Fruit fly (Drosophila melanogaster) whole organism, wandering third instar larva: Measurements from ENCODE around the gene Daxx.
A peak's percentile ranks its signal among the peaks of the same experiment; 100 is the strongest.

Experiments
- Abd-B ChIP-seq: fragments of >200 bp; optimal IDR thresholded peaks from 2 replicates; lab custom pipeline; 2017; ENCODE audit warnings: missing biosample characterization, missing genetic modification characterization
- CG9705 ChIP-seq: fragments of 200-800 bp; sonication (Bioruptor generic); optimal IDR thresholded peaks from 2 replicates; lab custom pipeline; 2018; ENCODE audit warnings: missing biosample characterization, mild to moderate bottlenecking, missing genetic modification characterization
- Dfd ChIP-seq: fragments of >200 bp; optimal IDR thresholded peaks from 2 replicates; lab custom pipeline; 2017; ENCODE audit warnings: missing biosample characterization, missing genetic modification characterization
- Dif ChIP-seq: fragments of 200-275, 200-300 bp; sonication (Bioruptor generic); optimal IDR thresholded peaks from 2 replicates; lab custom pipeline; 2018; ENCODE audit warnings: missing biosample characterization, missing genetic modification characterization; ENCODE audit not compliant: partially characterized antibody
- GATAd ChIP-seq: sonication (Bioruptor generic); optimal IDR thresholded peaks from 2 replicates; lab custom pipeline; 2016; ENCODE audit warnings: missing biosample characterization, missing genetic modification characterization
- HLH106 ChIP-seq: fragments of 200-800 bp; optimal IDR thresholded peaks from 3 replicates; lab custom pipeline; 2019; ENCODE audit warnings: missing biosample characterization, mild to moderate bottlenecking, missing genetic modification characterization, moderate library complexity
- Hnf4 ChIP-seq: fragments of 200-800 bp; sonication (Bioruptor generic); optimal IDR thresholded peaks from 2 replicates; lab custom pipeline; 2016; ENCODE audit warnings: missing biosample characterization, mild to moderate bottlenecking, missing genetic modification characterization
- Hr83 ChIP-seq: fragments of 200-300 bp; sonication (Bioruptor generic); optimal IDR thresholded peaks from 2 replicates; lab custom pipeline; 2016; ENCODE audit warnings: missing biosample characterization, mild to moderate bottlenecking, missing genetic modification characterization, moderate library complexity; ENCODE audit not compliant: poor library complexity, severe bottlenecking
- Jra ChIP-seq: sonication (Bioruptor generic); optimal IDR thresholded peaks from 2 replicates; lab custom pipeline; 2016; ENCODE audit warnings: missing biosample characterization, missing genetic modification characterization
- Mio ChIP-seq: sonication (Bioruptor generic); optimal IDR thresholded peaks from 2 replicates; lab custom pipeline; 2016; ENCODE audit warnings: missing biosample characterization, missing genetic modification characterization
- Myc ChIP-seq: fragments of >200 bp; optimal IDR thresholded peaks from 2 replicates; lab custom pipeline; 2017
- N ChIP-seq: fragments of >200 bp; optimal IDR thresholded peaks from 2 replicates; lab custom pipeline; 2018; ENCODE audit warnings: missing biosample characterization, missing external identifiers, missing genetic modification characterization
- OdsH ChIP-seq: fragments of 200-800 bp; sonication (Bioruptor generic); optimal IDR thresholded peaks from 2 replicates; lab custom pipeline; 2016; ENCODE audit warnings: missing biosample characterization, mild to moderate bottlenecking, missing genetic modification characterization
- Rel ChIP-seq, 2 experiments: fragments of 200-800 bp; sonication (Bioruptor generic) in 1 of 2; optimal IDR thresholded peaks; 2 replicates in 1 of 2; 3 replicates in 1 of 2; lab custom pipeline; 2016 to 2019; ENCODE audit warnings: mild to moderate bottlenecking in 2 of 2, missing biosample characterization in 2 of 2, missing genetic modification characterization in 2 of 2, moderate library complexity in 1 of 2
- Sp1 ChIP-seq: fragments of 200-800 bp; sonication (Bioruptor generic); optimal IDR thresholded peaks from 3 replicates; lab custom pipeline; 2019; ENCODE audit warnings: missing biosample characterization, mild to moderate bottlenecking, missing genetic modification characterization, moderate library complexity
- Vsx2 ChIP-seq: fragments of 200-300, 225-300 bp; sonication (Bioruptor generic); optimal IDR thresholded peaks from 2 replicates; lab custom pipeline; 2018; ENCODE audit warnings: missing biosample characterization, missing genetic modification characterization; ENCODE audit not compliant: partially characterized antibody
- br ChIP-seq: fragments of 200-800 bp; sonication (Bioruptor generic); optimal IDR thresholded peaks from 2 replicates; lab custom pipeline; 2016; ENCODE audit warnings: missing biosample characterization, missing genetic modification characterization
- brk ChIP-seq: fragments of 200-800 bp; sonication (Bioruptor generic); optimal IDR thresholded peaks from 2 replicates; lab custom pipeline; 2016; ENCODE audit warnings: missing biosample characterization, mild to moderate bottlenecking, missing genetic modification characterization
- dl ChIP-seq, 2 experiments: fragments of 175-275, 200-275 bp in 1 of 2; fragments of 200-275 bp in 1 of 2; sonication (Bioruptor generic); optimal IDR thresholded peaks; lab custom pipeline; 2018; ENCODE audit warnings: mild to moderate bottlenecking in 2 of 2, missing biosample characterization in 2 of 2, missing genetic modification characterization in 2 of 2, moderate library complexity in 2 of 2; ENCODE audit not compliant: partially characterized antibody in 2 of 2, insufficient read depth in 1 of 2
- dsf ChIP-seq: sonication (Bioruptor generic); optimal IDR thresholded peaks from 2 replicates; lab custom pipeline; 2016; ENCODE audit warnings: missing biosample characterization, missing genetic modification characterization, borderline replicate concordance
- ey ChIP-seq: fragments of 200-800 bp; sonication (Bioruptor generic); optimal IDR thresholded peaks from 2 replicates; lab custom pipeline; 2016; ENCODE audit warnings: missing biosample characterization, missing genetic modification characterization
- foxo ChIP-seq, 2 experiments: fragments of 200-800 bp; sonication (Bioruptor generic); optimal IDR thresholded peaks; 2 replicates in 1 of 2; 3 replicates in 1 of 2; lab custom pipeline; 2016 to 2017; ENCODE audit warnings: missing biosample characterization in 2 of 2, missing genetic modification characterization in 2 of 2
- fru ChIP-seq: fragments of 200-800 bp; sonication (Bioruptor generic); optimal IDR thresholded peaks from 3 replicates; lab custom pipeline; 2016; ENCODE audit warnings: missing biosample characterization, mild to moderate bottlenecking, missing genetic modification characterization
- h ChIP-seq: fragments of 200-800 bp; sonication (Bioruptor generic); optimal IDR thresholded peaks from 3 replicates; lab custom pipeline; 2016; ENCODE audit warnings: missing biosample characterization, mild to moderate bottlenecking, missing genetic modification characterization
- jim ChIP-seq: fragments of 175-275, 200-325 bp; sonication (Bioruptor generic); optimal IDR thresholded peaks from 2 replicates; lab custom pipeline; 2016; ENCODE audit warnings: missing biosample characterization, mild to moderate bottlenecking, missing genetic modification characterization
- pan ChIP-seq: fragments of >200 bp; optimal IDR thresholded peaks from 2 replicates; lab custom pipeline; 2017
- psq ChIP-seq: fragments of 200-800 bp; sonication (Bioruptor generic); optimal IDR thresholded peaks from 3 replicates; lab custom pipeline; 2017; ENCODE audit warnings: missing biosample characterization, mild to moderate bottlenecking, missing genetic modification characterization, moderate library complexity
- rgr ChIP-seq: fragments of 200-800 bp; sonication (Bioruptor generic); optimal IDR thresholded peaks from 3 replicates; lab custom pipeline; 2016; ENCODE audit warnings: missing biosample characterization, mild to moderate bottlenecking, missing genetic modification characterization
- sv ChIP-seq: fragments of 200-800 bp; sonication (Bioruptor generic); optimal IDR thresholded peaks from 3 replicates; lab custom pipeline; 2016; ENCODE audit warnings: missing biosample characterization, missing genetic modification characterization
- tai ChIP-seq: sonication (Bioruptor generic); optimal IDR thresholded peaks from 2 replicates; lab custom pipeline; 2016; ENCODE audit warnings: missing biosample characterization, missing genetic modification characterization
- woc ChIP-seq: sonication (Bioruptor generic); optimal IDR thresholded peaks from 2 replicates; lab custom pipeline; 2016; ENCODE audit warnings: missing biosample characterization, mild to moderate bottlenecking, missing genetic modification characterization

The Daxx gene

DNA sequence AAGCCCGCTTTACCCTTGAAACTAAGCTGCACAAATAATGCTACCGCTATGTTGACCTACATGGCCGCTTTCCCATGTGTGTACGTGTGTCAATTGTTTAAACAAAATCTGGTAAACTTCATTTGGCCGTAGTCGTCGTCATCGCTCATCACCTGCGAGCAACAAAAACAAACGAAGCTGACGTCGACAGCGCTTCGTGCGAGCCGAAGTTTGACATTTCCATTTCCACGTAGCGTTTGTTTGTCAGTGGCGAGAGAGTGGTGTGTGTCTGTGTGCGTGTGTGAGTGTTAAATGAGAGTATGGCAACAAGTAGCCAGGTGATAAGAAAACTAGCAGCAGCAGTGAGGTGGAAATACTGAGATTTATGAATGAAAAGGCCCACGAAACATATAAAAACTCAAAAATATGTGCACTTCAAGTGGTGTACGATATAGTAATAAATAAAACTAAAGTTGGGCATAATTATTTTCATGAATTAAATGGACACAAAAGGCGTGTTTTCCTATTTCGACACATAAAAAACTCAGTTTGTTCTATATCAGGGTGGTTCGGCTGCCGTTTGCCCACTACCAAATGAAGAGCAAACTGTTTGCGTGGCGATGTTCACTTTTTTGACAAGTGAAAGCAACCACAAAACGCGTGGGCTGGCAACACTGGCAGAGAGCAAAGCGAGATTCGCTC, 1.4 kb upstream of the Daxx start (continued):
- TF ChIP-seq OdsH (GFP tag; lab: Kevin White, UChicago), result peak; percentile 42

- TF ChIP-seq brk (no peak), br (GFP tag; lab: Kevin White, UChicago) (peak; percentile 6), N (GFP tag; lab: Kevin White, UChicago) (peak; percentile 65), woc (no peak), Myc (peak; percentile 84), Mio (GFP tag; lab: Kevin White, UChicago) (no peak), h (GFP tag; lab: Kevin White, UChicago) (peak; percentile 40), foxo (GFP tag; optimal IDR thresholded peaks at IDR 0.05; lab: Kevin White, UChicago) (peak in 1 of 2 experiments; percentile 28), ey (GFP tag; lab: Kevin White, UChicago) (no peak), Abd-B (GFP tag; lab: Kevin White, UChicago) (no peak), OdsH (GFP tag; lab: Kevin White, UChicago) (peak; percentile 0), fru (GFP tag; lab: Kevin White, UChicago) (peak; percentile 3), pan (no peak), Rel (GFP tag; optimal IDR thresholded peaks at IDR 0.05; lab: Kevin White, UChicago) (no peak), Rel (tag; optimal IDR thresholded peaks at IDR 0.05; lab: Kevin White, UChicago) (peak; percentile 16), Sp1 (GFP tag; lab: Kevin White, UChicago) (peak; percentile 8), Hr83 (peak; percentile 59), rgr (GFP tag; lab: Kevin White, UChicago) (peak; percentile 29), psq (GFP tag; lab: Kevin White, UChicago) (no peak), tai (GFP tag; lab: Kevin White, UChicago) (no peak), GATAd (GFP tag; lab: Kevin White, UChicago) (no peak), dl (GFP tag; optimal IDR thresholded peaks at IDR 0.05; lab: Kevin White, UChicago; ENCODE audit: insufficient read depth in 1 of 2, partially characterized antibody in 2 of 2) (peak in 1 of 2 experiments; percentile 54), Vsx2 (GFP tag; lab: Kevin White, UChicago) (no peak)
Observed at dm6 chr2L:6481310-6481738, 595 bp downstream of the Daxx start.

DNA sequence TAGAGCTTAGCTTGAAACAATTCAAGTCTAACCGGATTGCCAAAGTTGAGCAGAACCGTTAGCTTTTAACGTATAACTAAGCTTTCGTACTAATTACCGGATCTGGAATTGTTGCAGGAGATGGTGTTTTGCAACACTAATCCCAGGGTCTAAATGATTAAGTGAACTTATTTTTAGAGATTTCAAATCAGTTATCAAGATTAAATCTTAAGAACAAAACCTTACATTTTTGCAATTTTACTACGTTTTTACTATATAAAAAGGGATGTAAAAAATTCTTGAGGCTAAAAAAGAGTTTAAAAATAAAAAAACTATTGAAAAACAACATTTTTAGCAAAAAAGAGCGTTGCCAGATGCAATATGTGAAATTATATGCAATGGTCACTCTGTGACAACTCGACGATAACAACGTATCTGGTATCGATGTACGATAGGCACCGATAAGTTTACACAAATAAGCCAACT, 8.0 kb downstream of the Daxx start, which contains the start of the genes KFase and epsilonCOP:
Gene KFase (minus strand): TSS at position 81 of the 465 bp plus-strand sequence.
Gene epsilonCOP (plus strand): TSS at position 415 of the 465 bp plus-strand sequence.
- TF ChIP-seq ey (GFP tag; lab: Kevin White, UChicago) (peak; percentile 48), rgr (GFP tag; lab: Kevin White, UChicago) (peak; percentile 51), dl (GFP tag; optimal IDR thresholded peaks at IDR 0.05; lab: Kevin White, UChicago; ENCODE audit: insufficient read depth in 1 of 2, partially characterized antibody in 2 of 2) (no peak), br (GFP tag; lab: Kevin White, UChicago) (peak; percentile 28), Rel (GFP tag; optimal IDR thresholded peaks at IDR 0.05; lab: Kevin White, UChicago) (no peak), Rel (tag; optimal IDR thresholded peaks at IDR 0.05; lab: Kevin White, UChicago) (peak; percentile 67), foxo (GFP tag; optimal IDR thresholded peaks at IDR 0.05; lab: Kevin White, UChicago) (peak in 1 of 2 experiments; percentile 47), dsf (GFP tag; lab: Kevin White, UChicago) (peak; percentile 49), OdsH (GFP tag; lab: Kevin White, UChicago) (peak; percentile 55), GATAd (GFP tag; lab: Kevin White, UChicago) (no peak), Sp1 (GFP tag; lab: Kevin White, UChicago) (peak; percentile 41), CG9705 (GFP tag; lab: Kevin White, UChicago) (peak; percentile 28), Jra (GFP tag; lab: Kevin White, UChicago) (peak; percentile 75), Hnf4 (peak; percentile 83), jim (GFP tag; lab: Kevin White, UChicago) (no peak), woc (no peak), Abd-B (GFP tag; lab: Kevin White, UChicago) (no peak), N (GFP tag; lab: Kevin White, UChicago) (no peak), sv (GFP tag; lab: Kevin White, UChicago) (peak; percentile 40), Dfd (no peak), HLH106 (tag; lab: Kevin White, UChicago) (peak; percentile 51), h (GFP tag; lab: Kevin White, UChicago) (peak; percentile 68), Hr83 (peak; percentile 75), Mio (GFP tag; lab: Kevin White, UChicago) (no peak), Dif (GFP tag; lab: Kevin White, UChicago) (no peak), psq (GFP tag; lab: Kevin White, UChicago) (peak; percentile 36)
